Worm (Caenorhabditis elegans): ENCODE results near the gene Y34B4A.10.

Y34B4A.10 gene

DNA sequence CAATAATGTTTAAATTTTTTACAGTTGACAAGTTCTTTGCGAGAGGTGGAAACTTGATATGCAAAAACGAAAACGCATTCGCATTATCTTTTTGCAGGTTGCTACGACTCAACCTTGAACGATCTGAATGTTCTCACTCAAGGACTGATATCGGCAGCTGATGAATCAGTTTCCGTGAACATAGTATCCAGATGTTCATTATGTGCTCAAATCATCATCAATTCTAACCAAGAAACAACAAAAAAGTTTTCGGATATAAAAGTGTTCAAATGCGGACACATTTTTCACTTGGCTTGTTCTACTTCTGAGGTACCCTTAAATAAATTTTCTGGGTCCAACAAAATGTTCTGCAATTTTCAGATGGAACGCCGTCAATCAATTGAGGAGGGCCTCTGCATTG, 39.4 kb downstream of the Y34B4A.10 start:
- TF ChIP-seq elt-2 (tag; optimal IDR thresholded peaks at IDR 0.05) (no peak), egl-5 (tag; optimal IDR thresholded peaks at IDR 0.05) (no peak), elt-1 (tag; optimal IDR thresholded peaks at IDR 0.05) (no peak), nhr-77 (tag; optimal IDR thresholded peaks at IDR 0.05) (no peak), zag-1 (tag; optimal IDR thresholded peaks at IDR 0.05) (no peak), elt-3 (tag; optimal IDR thresholded peaks at IDR 0.05) (no peak), ceh-82 (tag; optimal IDR thresholded peaks at IDR 0.05) (no peak), pqm-1 (tag; optimal IDR thresholded peaks at IDR 0.05) (no peak), ztf-11 (tag; optimal IDR thresholded peaks at IDR 0.05) (no peak)

DNA sequence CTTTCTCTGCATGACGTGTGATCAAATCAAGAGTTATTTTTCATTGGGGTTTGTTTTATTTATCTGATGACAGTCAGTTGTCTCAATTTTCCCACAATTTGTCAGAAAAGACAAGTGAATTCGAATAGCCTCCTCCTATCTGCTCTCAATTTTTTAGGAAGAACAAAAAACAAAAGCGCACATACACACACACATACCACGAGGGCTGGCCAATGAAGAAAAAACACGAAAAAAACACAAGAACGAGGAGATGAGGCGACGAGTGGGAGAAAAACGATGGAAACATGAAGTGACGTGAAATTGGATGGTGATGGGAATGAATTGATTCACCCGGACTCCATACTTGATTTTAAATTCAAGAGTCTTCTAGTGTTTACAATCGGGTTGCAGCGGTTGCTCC, 44.2 kb downstream of the Y34B4A.10 start:
- TF ChIP-seq jun-1 (tag; optimal IDR thresholded peaks at IDR 0.05) (no peak), nfya-1 (tag; optimal IDR thresholded peaks at IDR 0.05; ENCODE audit: insufficient read depth) (peak; percentile 3)

DNA sequence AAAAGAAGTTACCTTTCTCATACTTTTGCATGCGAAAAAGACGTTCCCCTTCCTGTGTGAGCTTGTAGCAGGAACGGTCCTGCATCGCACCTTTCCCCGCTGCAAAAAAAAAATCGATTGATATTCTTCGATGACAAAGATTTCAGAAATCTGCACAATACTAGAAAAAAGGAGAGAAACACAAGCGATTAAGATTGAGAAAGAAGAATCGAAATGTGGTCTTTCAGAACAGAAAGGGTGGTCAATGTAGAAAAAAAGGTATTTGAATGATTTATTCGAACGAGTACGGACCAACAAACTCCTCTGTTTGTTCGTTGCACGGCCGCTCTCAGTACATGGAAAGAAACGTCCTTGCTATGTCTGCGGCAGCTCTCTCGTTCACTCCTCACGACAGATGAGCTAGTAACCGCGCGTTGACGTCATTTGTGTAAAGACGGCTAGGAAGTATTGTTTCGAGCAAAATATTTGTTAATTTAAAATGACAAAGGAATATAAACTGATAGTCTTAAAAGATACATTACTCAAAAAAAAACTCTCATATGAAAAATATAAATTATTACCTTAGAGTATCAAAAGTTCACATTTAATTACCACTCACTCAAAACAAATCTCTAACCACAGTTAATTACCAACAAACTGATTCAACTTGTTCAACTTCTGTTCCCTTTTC, 48.4 kb downstream of the Y34B4A.10 start, which contains the start of gene ift-81:
TSS of gene ift-81 (plus strand) at position 620 of the 670 bp plus-strand sequence.
- TF ChIP-seq nhr-25 (tag; optimal IDR thresholded peaks at IDR 0.05) (no peak), lsy-12 (tag; optimal IDR thresholded peaks at IDR 0.05) (no peak), nfya-1 (tag; optimal IDR thresholded peaks at IDR 0.05; ENCODE audit: insufficient read depth) (peak; percentile 59), pha-4 (tag; optimal IDR thresholded peaks at IDR 0.05) (peak; percentile 68), hmg-11 (tag; optimal IDR thresholded peaks at IDR 0.05) (peak; percentile 60), skn-1 (tag; optimal IDR thresholded peaks at IDR 0.05) (no peak), tbx-2 (tag; optimal IDR thresholded peaks at IDR 0.05) (peak; percentile 26), nhr-77 (tag; optimal IDR thresholded peaks at IDR 0.05) (no peak), fos-1 (tag; optimal IDR thresholded peaks at IDR 0.05) (no peak), lin-39 (tag; optimal IDR thresholded peaks at IDR 0.05) (peak; percentile 62), unc-62 (GFP tag; optimal IDR thresholded peaks at IDR 0.05) (no peak)
